Worm (Caenorhabditis elegans) whole organism, mixed stage, embryonic: ENCODE measurements around the gene H12I13.1.

Experiments used
- ceh-43 ChIP-seq: fragments of 200-800 bp; sonication (Bioruptor generic); optimal IDR thresholded peaks from 2 replicates; lab custom pipeline; 2018; ENCODE audit warnings: mild to moderate bottlenecking, missing genetic modification characterization, moderate library complexity, missing compliant biosample characterization
- ces-1 ChIP-seq: fragments of 150-350 bp; optimal IDR thresholded peaks from 2 replicates; lab custom pipeline; 2014; ENCODE audit warnings: missing biosample characterization, missing genetic modification reagents, missing genetic modification characterization
- lsy-2 ChIP-seq: fragments of 150-350 bp; optimal IDR thresholded peaks from 2 replicates; lab custom pipeline; 2014; ENCODE audit warnings: missing biosample characterization, missing genetic modification characterization
- mep-1 ChIP-seq: fragments of 150-350 bp; optimal IDR thresholded peaks from 2 replicates; lab custom pipeline; 2017; ENCODE audit warnings: missing biosample characterization, missing genetic modification reagents, missing genetic modification characterization, inconsistent platforms
- nhr-12 ChIP-seq: fragments of 150-350 bp; optimal IDR thresholded peaks from 2 replicates; lab custom pipeline; 2014; ENCODE audit warnings: missing biosample characterization, missing genetic modification characterization
- nhr-237 ChIP-seq: fragments of 150-350 bp; optimal IDR thresholded peaks from 2 replicates; lab custom pipeline; 2014; ENCODE audit warnings: missing biosample characterization, missing genetic modification characterization
- pha-4 ChIP-seq: fragments of 150-350 bp; optimal IDR thresholded peaks from 2 replicates; lab custom pipeline; 2018; ENCODE audit warnings: missing biosample characterization, missing genetic modification reagents, missing genetic modification characterization
- unc-120 ChIP-seq: sonication (generic microtip); optimal IDR thresholded peaks from 2 replicates; lab custom pipeline; 2017; ENCODE audit warnings: missing genetic modification characterization, missing compliant biosample characterization; ENCODE audit not compliant: poor library complexity, severe bottlenecking
- unc-62 ChIP-seq: fragments of 150-350 bp; optimal IDR thresholded peaks from 2 replicates; lab custom pipeline; 2014; ENCODE audit warnings: missing biosample characterization, missing genetic modification reagents, missing genetic modification characterization

- TF ChIP-seq unc-120 (tag; lab: Kevin White, UChicago) (no peak), unc-62 (GFP tag; lab: Kevin White, UChicago) (no peak), pha-4 (tag; lab: Kevin White, UChicago) (no peak), ces-1 (GFP tag; lab: Kevin White, UChicago) (no peak), lsy-2 (tag; lab: Kevin White, UChicago) (no peak), ceh-43 (GFP tag; lab: Kevin White, UChicago) (no peak), nhr-237 (tag; lab: Kevin White, UChicago) (no peak), nhr-12 (no peak), mep-1 (tag; lab: Kevin White, UChicago) (no peak)
Observed at ce11 chrII:6067066-6067465, at the start of gene H12I13.1.
